Worm (Caenorhabditis elegans): ENCODE measurements around the gene egl-38.

DNA sequence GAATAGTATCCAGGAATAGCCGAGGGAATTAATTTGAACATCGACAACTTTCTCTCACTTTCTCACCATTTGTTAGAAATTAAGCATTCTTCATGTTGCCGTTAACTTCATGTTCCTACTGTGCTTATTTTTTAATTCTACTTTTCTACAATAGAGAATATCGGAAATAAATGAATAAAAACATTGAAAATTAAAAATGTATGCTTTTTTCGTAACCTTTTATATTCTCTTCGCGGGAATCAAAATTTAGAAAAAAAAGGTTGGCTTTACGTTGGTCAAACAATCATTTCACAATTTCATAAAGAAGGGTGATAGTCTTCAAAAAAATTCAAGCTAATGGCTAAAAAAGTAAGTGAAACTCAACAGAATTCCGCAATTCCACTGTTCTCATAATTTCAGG, 34.4 kb downstream of the egl-38 start, which contains the start of gene W01B6.5:
- TF ChIP-seq tab-1 (GFP tag; IDR thresholded peaks at IDR 0.05) (no peak), ztf-23 (GFP tag; IDR thresholded peaks at IDR 0.05) (no peak), ztf-29 (GFP tag; IDR thresholded peaks at IDR 0.05) (no peak), flt-1 (GFP tag; IDR thresholded peaks at IDR 0.05) (no peak), T22C8.4 (GFP tag; IDR thresholded peaks at IDR 0.05) (no peak), ref-1 (GFP tag; conservative IDR thresholded peaks at IDR 0.05) (no peak), cog-1 (tag; optimal IDR thresholded peaks at IDR 0.05) (no peak), med-1 (GFP tag; optimal IDR thresholded peaks at IDR 0.05; ENCODE audit: insufficient read depth) (no peak)
